Fruit fly (Drosophila melanogaster): ENCODE data around the gene ScsbetaA.

The ScsbetaA gene

dm6 chr3R:8979850-8980775, 41.6 kb downstream of the ScsbetaA start (continued):
- peak in 1 of 2 experiments; percentile 28 for TF ChIP-seq dpn (GFP tag; optimal IDR thresholded peaks at IDR 0.05)
- TF ChIP-seq CG2120 (GFP tag; optimal IDR thresholded peaks at IDR 0.05): peak; percentile 2
- no peak for TF ChIP-seq CG14050 (GFP tag; IDR thresholded peaks at IDR 0.05)
- no peak for TF ChIP-seq Hsf (GFP tag; optimal IDR thresholded peaks at IDR 0.05)
- no peak for TF ChIP-seq emc (GFP tag; optimal IDR thresholded peaks at IDR 0.05)
- TF ChIP-seq Xrp1 (GFP tag; IDR thresholded peaks at IDR 0.05): 0 out of 2 replicates have a peak, but pooled peaks have one; percentile 30
- no peak for TF ChIP-seq Oli (tag; optimal IDR thresholded peaks at IDR 0.05)
- TF ChIP-seq slp2 (GFP tag; optimal IDR thresholded peaks at IDR 0.05): no peak
- peak; percentile 16 for TF ChIP-seq Hmr (GFP tag; optimal IDR thresholded peaks at IDR 0.05)
- TF ChIP-seq BEAF-32 (GFP tag; optimal IDR thresholded peaks at IDR 0.05): peak; percentile 6
- no peak for TF ChIP-seq fru (optimal IDR thresholded peaks at IDR 0.05)
- TF ChIP-seq pho (GFP tag; optimal IDR thresholded peaks at IDR 0.05): no peak
- no peak for TF ChIP-seq Stat92E (GFP tag; optimal IDR thresholded peaks at IDR 0.05)
- 0 out of 3 replicates have a peak, but pooled peaks have one; percentile 23 for TF ChIP-seq CG11456 (GFP tag; IDR thresholded peaks at IDR 0.05)
- TF ChIP-seq CG1832 (GFP tag; optimal IDR thresholded peaks at IDR 0.05): no peak
- TF ChIP-seq CG12236 (GFP tag; optimal IDR thresholded peaks at IDR 0.05): no peak
- no peak for TF ChIP-seq cwo (GFP tag; optimal IDR thresholded peaks at IDR 0.05)
- no peak for TF ChIP-seq toy (GFP tag; IDR thresholded peaks at IDR 0.05)
- TF ChIP-seq unpg (GFP tag; optimal IDR thresholded peaks at IDR 0.05): no peak
- TF ChIP-seq so (GFP tag; IDR thresholded peaks at IDR 0.05): 0 out of 3 replicates have a peak, but pooled peaks have one; percentile 27
- no peak for TF ChIP-seq CG18011 (GFP tag; optimal IDR thresholded peaks at IDR 0.05)
- TF ChIP-seq salm (tag; optimal IDR thresholded peaks at IDR 0.05): no peak
- peak; percentile 2 for TF ChIP-seq ems (GFP tag; optimal IDR thresholded peaks at IDR 0.05)
- peak; percentile 20 for TF ChIP-seq HmgZ (tag; optimal IDR thresholded peaks at IDR 0.05)
- no peak for TF ChIP-seq gt (GFP tag; IDR thresholded peaks at IDR 0.05)
- peak; percentile 14 for TF ChIP-seq Mad (GFP tag; optimal IDR thresholded peaks at IDR 0.05)
- no peak for TF ChIP-seq btn (GFP tag; optimal IDR thresholded peaks at IDR 0.05)
- no peak for TF ChIP-seq CG9437 (GFP tag; optimal IDR thresholded peaks at IDR 0.05)
- TF ChIP-seq CTCF (GFP tag; optimal IDR thresholded peaks at IDR 0.05): peak; percentile 98
- TF ChIP-seq CG10366 (GFP tag; IDR thresholded peaks at IDR 0.05): no peak
- no peak for TF ChIP-seq CG4854 (GFP tag; optimal IDR thresholded peaks at IDR 0.05)
- TF ChIP-seq chinmo (GFP tag; IDR thresholded peaks at IDR 0.05; ENCODE audit: partially characterized antibody): peak; percentile 31; the same call in 1 of the 4 replicates
- no peak for TF ChIP-seq lola (GFP tag; optimal IDR thresholded peaks at IDR 0.05)
- no peak for TF ChIP-seq lbe (GFP tag; optimal IDR thresholded peaks at IDR 0.05)
- TF ChIP-seq az2 (GFP tag; optimal IDR thresholded peaks at IDR 0.05): no peak
- peak; percentile 58; the same call in 1 of the 2 replicates for TF ChIP-seq CG32532 (GFP tag; IDR thresholded peaks at IDR 0.05)
- no peak for TF ChIP-seq ind (GFP tag; optimal IDR thresholded peaks at IDR 0.05)
- TF ChIP-seq lilli (GFP tag; optimal IDR thresholded peaks at IDR 0.05): no peak
- no peak for TF ChIP-seq CG8359 (GFP tag; optimal IDR thresholded peaks at IDR 0.05; ENCODE audit: borderline replicate concordance)
- TF ChIP-seq sisA (GFP tag; IDR thresholded peaks at IDR 0.05): no peak
- peak; percentile 8 for TF ChIP-seq pum (GFP tag; optimal IDR thresholded peaks at IDR 0.05)
- TF ChIP-seq bbx (GFP tag; IDR thresholded peaks at IDR 0.05; ENCODE audit: partially characterized antibody): no peak
- TF ChIP-seq stwl (tag; optimal IDR thresholded peaks at IDR 0.05): peak; percentile 55
- TF ChIP-seq CG9609 (GFP tag; optimal IDR thresholded peaks at IDR 0.05): no peak
- TF ChIP-seq E2f2 (GFP tag; IDR thresholded peaks at IDR 0.05): peak; percentile 98
- TF ChIP-seq CG2202 (tag; optimal IDR thresholded peaks at IDR 0.05): no peak
- no peak for TF ChIP-seq CG14667 (GFP tag; IDR thresholded peaks at IDR 0.05)
- TF ChIP-seq tin (GFP tag; optimal IDR thresholded peaks at IDR 0.05): no peak
- peak; percentile 6 for TF ChIP-seq CG12769 (tag; optimal IDR thresholded peaks at IDR 0.05)
